Worm (Caenorhabditis elegans) whole organism, L4 larva: ENCODE results near the gene fkh-5.

Experiments
- F37D6.2 ChIP-seq: sonication (generic microtip); optimal IDR thresholded peaks from 2 replicates; lab custom pipeline; 2016; ENCODE audit warnings: mild to moderate bottlenecking, missing genetic modification characterization, missing compliant biosample characterization
- ZK337.2 ChIP-seq: fragments of 200-800 bp; sonication (Bioruptor generic); IDR thresholded peaks from 2 replicates; pipeline ENCODE4 v1.3.6; 2022; ENCODE audit warnings: missing genetic modification reagents, missing genetic modification characterization, missing compliant biosample characterization
- cey-2 ChIP-seq: sonication (generic microtip); optimal IDR thresholded peaks from 3 replicates; lab custom pipeline; 2017; ENCODE audit warnings: missing genetic modification characterization, mild to moderate bottlenecking, missing compliant biosample characterization, antibody characterized with exemption, borderline replicate concordance; ENCODE audit not compliant: insufficient read depth
- dmd-6 ChIP-seq: fragments of 200-800 bp; sonication (Bioruptor generic); IDR thresholded peaks from 2 replicates; pipeline ENCODE4 v1.3.6; 2022; ENCODE audit warnings: missing genetic modification reagents, missing genetic modification characterization, missing compliant biosample characterization
- mep-1 ChIP-seq: fragments of 150-350 bp; sonication (generic microtip); optimal IDR thresholded peaks from 3 replicates; lab custom pipeline; 2014; ENCODE audit warnings: missing biosample characterization, missing genetic modification characterization
- nhr-10 ChIP-seq: fragments of 150-350 bp; optimal IDR thresholded peaks from 2 replicates; lab custom pipeline; 2014; ENCODE audit warnings: missing biosample characterization, missing genetic modification characterization
- nhr-111 ChIP-seq: fragments of 200-800 bp; sonication (Bioruptor generic); optimal IDR thresholded peaks from 2 replicates; lab custom pipeline; 2018; ENCODE audit warnings: mild to moderate bottlenecking, missing genetic modification characterization, missing compliant biosample characterization
- snpc-1.2 ChIP-seq: fragments of 200-800 bp; sonication (Bioruptor generic); IDR thresholded peaks from 2 replicates; pipeline ENCODE4 v1.3.6; 2022; ENCODE audit warnings: missing genetic modification reagents, missing genetic modification characterization, missing compliant biosample characterization
- unc-62 ChIP-seq, 3 experiments: fragments of 150-350 bp in 1 of 3; sonication (generic microtip); optimal IDR thresholded peaks in 2 of 3; peaks in 1 of 3; 1 replicate in 1 of 3; 2 replicates in 2 of 3; lab custom pipeline; 2014 to 2017; ENCODE audit warnings: missing biosample characterization in 3 of 3, missing genetic modification characterization in 3 of 3, missing genetic modification reagents in 3 of 3, missing genotype in 1 of 3

The fkh-5 gene

ce11 chrIII:4895313-4895712 is 50.9 kb downstream of the fkh-5 start:
- TF ChIP-seq nhr-10 (tag; lab: Kevin White, UChicago): no peak
- TF ChIP-seq ZK337.2 (GFP tag; lab: Robert Waterston, UW): no peak
- no peak for TF ChIP-seq nhr-111 (GFP tag; lab: Kevin White, UChicago)
- TF ChIP-seq dmd-6 (GFP tag; lab: Robert Waterston, UW): no peak
- TF ChIP-seq F37D6.2 (tag; lab: Kevin White, UChicago): no peak
- TF ChIP-seq mep-1 (tag; lab: Kevin White, UChicago): no peak
- TF ChIP-seq cey-2 (tag; lab: Kevin White, UChicago): no peak
- TF ChIP-seq unc-62 (GFP tag; optimal IDR thresholded peaks at IDR 0.05 in 1 of 2; lab: Kevin White, UChicago): peak in 1 of 2 experiments; percentile 91
- TF ChIP-seq unc-62 (tag; optimal IDR thresholded peaks at IDR 0.05; lab: Kevin White, UChicago): no peak
- TF ChIP-seq snpc-1.2 (GFP tag; lab: Robert Waterston, UW): no peak
